Fruit fly (Drosophila melanogaster): ENCODE results near the gene Papst2.

Gene Papst2

DNA sequence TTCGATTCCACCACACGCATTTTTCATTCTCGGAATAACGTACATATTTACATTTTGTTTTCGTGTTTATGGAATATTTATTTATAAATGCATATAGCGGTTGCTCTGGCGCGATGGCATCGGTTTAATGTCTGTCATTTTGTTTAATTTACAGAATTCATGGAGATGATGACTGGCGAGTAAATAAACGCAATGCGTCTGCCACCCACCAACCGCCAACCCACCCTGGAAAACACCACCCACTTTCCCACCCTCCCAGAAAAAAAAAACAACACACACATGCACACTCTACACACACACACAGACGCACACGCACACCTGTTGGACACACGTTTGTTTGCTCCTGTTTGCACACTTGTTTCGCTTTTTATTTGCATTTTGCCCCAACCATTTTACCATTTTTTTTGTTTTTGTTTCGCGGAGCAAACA, 5.2 kb downstream of the Papst2 start (continued):
- peak; percentile 8 for TF ChIP-seq CG4820 (GFP tag; optimal IDR thresholded peaks at IDR 0.05)
- peak; percentile 21 for TF ChIP-seq CG2712 (tag; optimal IDR thresholded peaks at IDR 0.05)
- TF ChIP-seq trh (GFP tag; optimal IDR thresholded peaks at IDR 0.05): no peak
- TF ChIP-seq sqz (GFP tag; optimal IDR thresholded peaks at IDR 0.05): peak; percentile 70
- no peak for TF ChIP-seq CG15073 (GFP tag; optimal IDR thresholded peaks at IDR 0.05)
- peak; percentile 13 for TF ChIP-seq CG7556 (GFP tag; optimal IDR thresholded peaks at IDR 0.05)
- no peak for TF ChIP-seq fd102C (GFP tag; optimal IDR thresholded peaks at IDR 0.05)
- TF ChIP-seq corto (GFP tag; optimal IDR thresholded peaks at IDR 0.05): no peak
- TF ChIP-seq CG31441 (GFP tag; IDR thresholded peaks at IDR 0.05): peak; percentile 15; the same call in 1 of the 2 replicates
- peak; percentile 60 for TF ChIP-seq sd (tag; optimal IDR thresholded peaks at IDR 0.05)
- TF ChIP-seq kni (GFP tag; optimal IDR thresholded peaks at IDR 0.05): peak; percentile 55
- TF ChIP-seq CG7987 (GFP tag; optimal IDR thresholded peaks at IDR 0.05): peak; percentile 41
- TF ChIP-seq sc (optimal IDR thresholded peaks at IDR 0.05): no peak
- TF ChIP-seq sc (GFP tag; optimal IDR thresholded peaks at IDR 0.05): peak; percentile 22
- TF ChIP-seq zen2 (GFP tag; IDR thresholded peaks at IDR 0.05; ENCODE audit: partially characterized antibody): no peak
- no peak for TF ChIP-seq CG34224 (GFP tag; IDR thresholded peaks at IDR 0.05; ENCODE audit: partially characterized antibody)
- no peak for TF ChIP-seq dmrt11E (tag; optimal IDR thresholded peaks at IDR 0.05)
- TF ChIP-seq CG17359 (tag; optimal IDR thresholded peaks at IDR 0.05): peak; percentile 48
- TF ChIP-seq CkIIα-i1 (GFP tag; IDR thresholded peaks at IDR 0.05): no peak
- TF ChIP-seq CG2678 (tag; optimal IDR thresholded peaks at IDR 0.05): peak; percentile 50
- TF ChIP-seq CG1233 (GFP tag; optimal IDR thresholded peaks at IDR 0.05): no peak
- TF ChIP-seq HmgZ (tag; optimal IDR thresholded peaks at IDR 0.05): peak; percentile 2
- TF ChIP-seq seq (GFP tag; IDR thresholded peaks at IDR 0.05): 0 out of 2 replicates have a peak, but pooled peaks have one; percentile 19
- TF ChIP-seq CG15696 (tag; optimal IDR thresholded peaks at IDR 0.05): peak; percentile 9
- peak; percentile 18 for TF ChIP-seq CG10979 (tag; optimal IDR thresholded peaks at IDR 0.05)
- TF ChIP-seq knrl (GFP tag; IDR thresholded peaks at IDR 0.05; ENCODE audit: partially characterized antibody): 0 out of 3 replicates have a peak, but pooled peaks have one; percentile 8
- peak; percentile 37 for TF ChIP-seq CrebB (tag; optimal IDR thresholded peaks at IDR 0.05)
- TF ChIP-seq CG12769 (tag; optimal IDR thresholded peaks at IDR 0.05): peak; percentile 65
- TF ChIP-seq CG1529 (GFP tag; optimal IDR thresholded peaks at IDR 0.05): peak; percentile 57
- no peak for TF ChIP-seq dimm (GFP tag; IDR thresholded peaks at IDR 0.05)
- no peak for TF ChIP-seq CG11696 (GFP tag; IDR thresholded peaks at IDR 0.05)
- TF ChIP-seq twi (tag; optimal IDR thresholded peaks at IDR 0.05): peak; percentile 43
- peak; percentile 41 for TF ChIP-seq CG4707 (GFP tag; optimal IDR thresholded peaks at IDR 0.05)
- TF ChIP-seq Opbp (GFP tag; IDR thresholded peaks at IDR 0.05; ENCODE audit: partially characterized antibody): no peak
- peak; percentile 74 for TF ChIP-seq CG2875 (GFP tag; optimal IDR thresholded peaks at IDR 0.05)
- TF ChIP-seq cg (GFP tag; optimal IDR thresholded peaks at IDR 0.05): peak; percentile 53
- peak; percentile 38 for TF ChIP-seq CG13424 (tag; optimal IDR thresholded peaks at IDR 0.05)
- peak; percentile 22 for TF ChIP-seq CG31365 (tag; optimal IDR thresholded peaks at IDR 0.05)
- TF ChIP-seq wor (GFP tag; IDR thresholded peaks at IDR 0.05): no peak
- peak; percentile 21 for TF ChIP-seq CG2202 (tag; optimal IDR thresholded peaks at IDR 0.05)
- peak; percentile 15 for TF ChIP-seq sug (tag; optimal IDR thresholded peaks at IDR 0.05)
- peak; percentile 35 for TF ChIP-seq CG14710 (tag; optimal IDR thresholded peaks at IDR 0.05)
- peak; percentile 39 for TF ChIP-seq Vsx1 (GFP tag; optimal IDR thresholded peaks at IDR 0.05)
- TF ChIP-seq CG17385 (GFP tag; optimal IDR thresholded peaks at IDR 0.05): peak; percentile 36
- no peak for TF ChIP-seq run (tag; optimal IDR thresholded peaks at IDR 0.05)
- TF ChIP-seq CG17328 (GFP tag; IDR thresholded peaks at IDR 0.05): peak; percentile 33; the same call in 1 of the 2 replicates
- peak; percentile 25 for TF ChIP-seq unpg (GFP tag; optimal IDR thresholded peaks at IDR 0.05)
- TF ChIP-seq CG6813 (GFP tag; optimal IDR thresholded peaks at IDR 0.05): peak; percentile 62

Measured in whole organism, embryonic.